Fruit fly (Drosophila melanogaster) whole organism, prepupa: ENCODE measurements around the gene Arp6.

Experiments
- CG11294 ChIP-seq: fragments of 200-800 bp; sonication (Bioruptor generic); IDR thresholded peaks from 2 replicates; pipeline ENCODE4 v1.3.6; 2022; ENCODE audit warnings: missing biosample characterization, missing genetic modification characterization
- CG15336 ChIP-seq: fragments of 200-800 bp; sonication (Bioruptor generic); IDR thresholded peaks from 2 replicates; pipeline ENCODE4 v1.3.6; 2022; ENCODE audit warnings: missing biosample characterization, missing genetic modification characterization
- Hr39 ChIP-seq: fragments of 200-800 bp; sonication (Bioruptor generic); optimal IDR thresholded peaks from 2 replicates; lab custom pipeline; 2016; ENCODE audit warnings: missing biosample characterization, missing genetic modification characterization

DNA sequence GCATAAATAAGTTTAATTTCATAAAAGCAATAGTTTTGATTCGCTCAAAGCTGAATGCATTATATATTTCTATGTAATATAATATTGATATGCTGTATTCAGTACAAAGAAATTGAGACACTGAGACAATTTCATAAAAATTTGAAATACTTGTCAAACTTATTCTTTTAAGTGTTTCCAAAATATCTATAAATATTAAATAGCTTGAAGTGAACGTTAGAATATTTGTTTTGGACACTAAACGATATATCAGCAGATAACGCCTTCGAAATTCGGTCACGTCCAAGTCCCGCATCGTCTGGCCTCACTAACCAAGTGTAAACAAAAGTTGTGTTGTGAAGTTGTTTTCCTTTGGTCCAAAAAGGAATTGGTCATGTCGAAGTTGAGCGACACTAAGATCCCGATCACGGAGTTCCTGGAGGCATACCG lies 26.2 kb downstream of the Arp6 start:
- TF ChIP-seq CG11294 (no peak), CG15336 (GFP tag; lab: Robert Waterston, UW) (no peak), Hr39 (GFP tag; lab: Kevin White, UChicago) (no peak)
